Worm (Caenorhabditis elegans) whole organism, L4 larva: ENCODE data around the gene dpy-17.
A peak's percentile ranks its signal among the peaks of the same experiment; 100 is the strongest.

Experiments used
- D1046.2 ChIP-seq: fragments of 200-800 bp; sonication (Bioruptor generic); IDR thresholded peaks from 2 replicates; pipeline ENCODE4 v1.3.6; 2022; ENCODE audit warnings: missing genetic modification characterization, missing compliant biosample characterization
- F26F4.8 ChIP-seq: fragments of 200-800 bp; sonication (Bioruptor generic); conservative IDR thresholded peaks from 2 replicates; pipeline ENCODE4 v1.3.6; 2022; ENCODE audit warnings: missing genetic modification characterization, missing compliant biosample characterization
- F44E2.7 ChIP-seq: fragments of 200-800 bp; sonication (Bioruptor generic); IDR thresholded peaks from 2 replicates; pipeline ENCODE4 v2.1.2; 2022; ENCODE audit warnings: missing genetic modification characterization, missing compliant biosample characterization
- T26A8.4 ChIP-seq: fragments of 200-800 bp; sonication (Bioruptor generic); IDR thresholded peaks from 2 replicates; pipeline ENCODE4 v1.3.6; 2022; ENCODE audit warnings: missing genetic modification characterization, missing compliant biosample characterization
- Y105C5A.15 ChIP-seq: fragments of 200-800 bp; sonication (Bioruptor generic); IDR thresholded peaks from 2 replicates; pipeline ENCODE4 v1.3.6; 2022; ENCODE audit warnings: missing genetic modification characterization, missing compliant biosample characterization
- aha-1 ChIP-seq: fragments of 150-350 bp; peaks from one replicate; lab custom pipeline; 2014; ENCODE audit warnings: missing biosample characterization, missing genetic modification characterization
- ama-1 ChIP-seq: fragments of 150-350 bp; optimal IDR thresholded peaks from 2 replicates; lab custom pipeline; 2014; ENCODE audit warnings: inconsistent platforms, mixed read lengths
- attf-4 ChIP-seq: sonication (generic microtip); optimal IDR thresholded peaks from 3 replicates; lab custom pipeline; 2017; ENCODE audit warnings: missing biosample characterization, missing genetic modification characterization
- ceh-20 ChIP-seq: fragments of 200-800 bp; sonication (Bioruptor generic); IDR thresholded peaks from 2 replicates; pipeline ENCODE4 v1.3.6; 2022; ENCODE audit warnings: missing genetic modification reagents, missing genetic modification characterization, missing compliant biosample characterization
- ceh-28 ChIP-seq: fragments of 150-350 bp; optimal IDR thresholded peaks from 2 replicates; lab custom pipeline; 2014; ENCODE audit warnings: missing biosample characterization, missing genetic modification reagents, missing genetic modification characterization
- ceh-82 ChIP-seq: sonication (generic microtip); optimal IDR thresholded peaks from 2 replicates; lab custom pipeline; 2017; ENCODE audit warnings: missing biosample characterization, missing genetic modification characterization
- cey-2 ChIP-seq: sonication (generic microtip); optimal IDR thresholded peaks from 3 replicates; lab custom pipeline; 2017; ENCODE audit warnings: missing genetic modification characterization, mild to moderate bottlenecking, missing compliant biosample characterization, antibody characterized with exemption, borderline replicate concordance; ENCODE audit not compliant: insufficient read depth
- daf-16 ChIP-seq, 3 experiments: sonication (generic microtip); optimal IDR thresholded peaks; 2 replicates each; lab custom pipeline; 2016 to 2017; ENCODE audit warnings: missing genetic modification characterization in 3 of 3, missing genetic modification reagents in 3 of 3, mild to moderate bottlenecking in 2 of 3, missing compliant biosample characterization in 2 of 3, missing biosample characterization in 1 of 3, moderate library complexity in 1 of 3
- dmd-8 ChIP-seq: fragments of 200-800 bp; sonication (Bioruptor generic); IDR thresholded peaks from 2 replicates; pipeline ENCODE4 v1.3.6; 2022; ENCODE audit warnings: missing genetic modification characterization, missing compliant biosample characterization
- dpl-1 ChIP-seq: fragments of 150-350 bp; optimal IDR thresholded peaks from 2 replicates; lab custom pipeline; 2014; ENCODE audit warnings: missing biosample characterization, missing genetic modification reagents, missing genetic modification characterization
- duxl-1 ChIP-seq: sonication (generic microtip); optimal IDR thresholded peaks from 2 replicates; lab custom pipeline; 2016; ENCODE audit warnings: mild to moderate bottlenecking, missing genetic modification characterization, moderate library complexity, missing compliant biosample characterization; ENCODE audit not compliant: poor library complexity
- hif-1 ChIP-seq, 2 experiments: sonication (generic microtip); optimal IDR thresholded peaks; 2 replicates each; lab custom pipeline; 2016 to 2017; ENCODE audit warnings: missing compliant biosample characterization in 2 of 2, missing genetic modification characterization in 2 of 2, missing genetic modification reagents in 2 of 2, missing genotype in 2 of 2, mild to moderate bottlenecking in 1 of 2
- hlh-30 ChIP-seq: sonication (generic microtip); optimal IDR thresholded peaks from 2 replicates; lab custom pipeline; 2017; ENCODE audit warnings: antibody characterized with exemption, mild to moderate bottlenecking, missing genetic modification characterization, missing compliant biosample characterization; ENCODE audit not compliant: insufficient read depth
- hmg-1.1 ChIP-seq: fragments of 200-800 bp; sonication (Bioruptor generic); IDR thresholded peaks from 2 replicates; pipeline ENCODE4 v1.3.6; 2022; ENCODE audit warnings: missing genetic modification reagents, missing genetic modification characterization, missing compliant biosample characterization
- lim-7 ChIP-seq: fragments of 200-800 bp; sonication (Bioruptor generic); IDR thresholded peaks from 2 replicates; pipeline ENCODE4 v1.3.6; 2022; ENCODE audit warnings: missing genetic modification characterization, missing compliant biosample characterization
- lin-1 ChIP-seq: fragments of 200-800 bp; sonication (Bioruptor generic); IDR thresholded peaks from 2 replicates; pipeline ENCODE4 v1.3.6; 2022; ENCODE audit warnings: missing genetic modification reagents, missing genetic modification characterization, missing compliant biosample characterization
- lin-15B ChIP-seq: fragments of 150-350 bp; sonication (generic microtip); optimal IDR thresholded peaks from 3 replicates; lab custom pipeline; 2014; ENCODE audit warnings: missing biosample characterization, missing genetic modification characterization
- lin-29 ChIP-seq: fragments of 200-800 bp; sonication (Bioruptor generic); IDR thresholded peaks from 2 replicates; pipeline ENCODE4 v1.3.6; 2022; ENCODE audit warnings: missing genetic modification reagents, missing genetic modification characterization, missing compliant biosample characterization
- madf-5 ChIP-seq, 2 experiments: fragments of 200-800 bp; sonication (Bioruptor generic); IDR thresholded peaks; 2 replicates each; pipeline ENCODE4 v1.3.6; 2022; ENCODE audit warnings: missing compliant biosample characterization in 2 of 2, missing genetic modification characterization in 2 of 2
- mdt-29 ChIP-seq: fragments of 200-800 bp; sonication (Bioruptor generic); IDR thresholded peaks from 2 replicates; pipeline ENCODE4 v1.3.6; 2022; ENCODE audit warnings: missing genetic modification reagents, missing genetic modification characterization, missing compliant biosample characterization
- mxl-3 ChIP-seq: fragments of 200-800 bp; sonication (Bioruptor generic); optimal IDR thresholded peaks from 2 replicates; lab custom pipeline; 2018; ENCODE audit warnings: mild to moderate bottlenecking, missing genetic modification characterization, missing compliant biosample characterization
- nhr-237 ChIP-seq: sonication (generic microtip); optimal IDR thresholded peaks from 2 replicates; lab custom pipeline; 2017; ENCODE audit warnings: missing biosample characterization, missing genetic modification characterization
- nhr-41 ChIP-seq: fragments of 200-800 bp; sonication (Bioruptor generic); IDR thresholded peaks from 2 replicates; pipeline ENCODE4 v1.3.6; 2022; ENCODE audit warnings: missing genetic modification reagents, missing genetic modification characterization, missing compliant biosample characterization
- nhr-48 ChIP-seq: sonication (generic microtip); optimal IDR thresholded peaks from 2 replicates; lab custom pipeline; 2016; ENCODE audit warnings: mild to moderate bottlenecking, missing genetic modification characterization, missing compliant biosample characterization
- nhr-77 ChIP-seq: fragments of 150-350 bp; optimal IDR thresholded peaks from 2 replicates; lab custom pipeline; 2014; ENCODE audit warnings: missing biosample characterization, missing genetic modification characterization
- pqm-1 ChIP-seq: sonication (generic microtip); optimal IDR thresholded peaks from 2 replicates; lab custom pipeline; 2017; ENCODE audit warnings: missing biosample characterization, missing genetic modification characterization
- spr-1 ChIP-seq: sonication (generic microtip); optimal IDR thresholded peaks from 2 replicates; lab custom pipeline; 2016; ENCODE audit warnings: mild to moderate bottlenecking, missing genetic modification characterization, missing compliant biosample characterization
- tag-97 ChIP-seq: fragments of 200-800 bp; sonication (Bioruptor generic); IDR thresholded peaks from 2 replicates; pipeline ENCODE4 v1.3.6; 2022; ENCODE audit warnings: missing genetic modification characterization, missing compliant biosample characterization
- unc-130 ChIP-seq: sonication (generic microtip); optimal IDR thresholded peaks from 2 replicates; lab custom pipeline; 2016; ENCODE audit warnings: missing genetic modification reagents, missing genetic modification characterization, missing compliant biosample characterization
- unc-62 ChIP-seq, 3 experiments: fragments of 150-350 bp in 1 of 3; sonication (generic microtip); optimal IDR thresholded peaks in 2 of 3; peaks in 1 of 3; 1 replicate in 1 of 3; 2 replicates in 2 of 3; lab custom pipeline; 2014 to 2017; ENCODE audit warnings: missing biosample characterization in 3 of 3, missing genetic modification characterization in 3 of 3, missing genetic modification reagents in 3 of 3, missing genotype in 1 of 3
- zfp-2 ChIP-seq: sonication (generic microtip); optimal IDR thresholded peaks from 2 replicates; lab custom pipeline; 2016; ENCODE audit warnings: mild to moderate bottlenecking, missing genetic modification characterization, missing compliant biosample characterization
- zip-11 ChIP-seq: fragments of 200-800 bp; sonication (Bioruptor generic); IDR thresholded peaks from 2 replicates; pipeline ENCODE4 v1.3.6; 2022; ENCODE audit warnings: missing genetic modification characterization, missing compliant biosample characterization
- ztf-11 ChIP-seq: fragments of 150-350 bp; optimal IDR thresholded peaks from 2 replicates; lab custom pipeline; 2014; ENCODE audit warnings: missing biosample characterization, missing genetic modification characterization

dpy-17 gene

ce11 chrIII:5096741-5097140 lies 10.4 kb upstream of the dpy-17 start (continued):
- TF ChIP-seq ceh-82 (tag; lab: Kevin White, UChicago) (no peak), tag-97 (no peak), F26F4.8 (GFP tag; lab: Robert Waterston, UW) (no peak), spr-1 (tag; lab: Kevin White, UChicago) (no peak), ztf-11 (tag; lab: Kevin White, UChicago) (no peak), pqm-1 (tag; lab: Kevin White, UChicago) (no peak), cey-2 (tag; lab: Kevin White, UChicago) (no peak), nhr-237 (tag; lab: Kevin White, UChicago) (no peak), lim-7 (no peak), ceh-20 (GFP tag; lab: Robert Waterston, UW) (0 out of 2 replicates have a peak, but pooled peaks have one; percentile 10), zfp-2 (tag; lab: Kevin White, UChicago) (no peak), dmd-8 (no peak), D1046.2 (no peak), unc-130 (GFP tag; lab: Kevin White, UChicago) (no peak), madf-5 (GFP tag; IDR thresholded peaks at IDR 0.05; lab: Robert Waterston, UW) (no peak), attf-4 (no peak), T26A8.4 (no peak), hif-1 (tag; optimal IDR thresholded peaks at IDR 0.05; lab: Kevin White, UChicago) (no peak), nhr-48 (tag; lab: Kevin White, UChicago) (peak; percentile 48), lin-29 (GFP tag; lab: Robert Waterston, UW) (no peak), Y105C5A.15 (GFP tag; lab: Robert Waterston, UW) (no peak), zip-11 (no peak), F44E2.7 (GFP tag; lab: Robert Waterston, UW) (no peak), lin-15B (no peak), hlh-30 (tag; lab: Kevin White, UChicago) (peak; percentile 7), mxl-3 (GFP tag; lab: Kevin White, UChicago) (peak; percentile 85), nhr-77 (tag; lab: Kevin White, UChicago) (no peak), ama-1 (lab: Kevin White, UChicago) (no peak), mdt-29 (GFP tag; lab: Robert Waterston, UW) (no peak), daf-16 (GFP tag; optimal IDR thresholded peaks at IDR 0.05; lab: Kevin White, UChicago) (no peak), daf-16 (tag; optimal IDR thresholded peaks at IDR 0.05; lab: Kevin White, UChicago) (no peak), dpl-1 (GFP tag; lab: Kevin White, UChicago) (no peak), hmg-1.1 (GFP tag; lab: Robert Waterston, UW) (no peak), nhr-41 (GFP tag; lab: Robert Waterston, UW) (no peak), unc-62 (GFP tag; optimal IDR thresholded peaks at IDR 0.05 in 1 of 2; lab: Kevin White, UChicago) (no peak), unc-62 (tag; optimal IDR thresholded peaks at IDR 0.05; lab: Kevin White, UChicago) (no peak)

DNA sequence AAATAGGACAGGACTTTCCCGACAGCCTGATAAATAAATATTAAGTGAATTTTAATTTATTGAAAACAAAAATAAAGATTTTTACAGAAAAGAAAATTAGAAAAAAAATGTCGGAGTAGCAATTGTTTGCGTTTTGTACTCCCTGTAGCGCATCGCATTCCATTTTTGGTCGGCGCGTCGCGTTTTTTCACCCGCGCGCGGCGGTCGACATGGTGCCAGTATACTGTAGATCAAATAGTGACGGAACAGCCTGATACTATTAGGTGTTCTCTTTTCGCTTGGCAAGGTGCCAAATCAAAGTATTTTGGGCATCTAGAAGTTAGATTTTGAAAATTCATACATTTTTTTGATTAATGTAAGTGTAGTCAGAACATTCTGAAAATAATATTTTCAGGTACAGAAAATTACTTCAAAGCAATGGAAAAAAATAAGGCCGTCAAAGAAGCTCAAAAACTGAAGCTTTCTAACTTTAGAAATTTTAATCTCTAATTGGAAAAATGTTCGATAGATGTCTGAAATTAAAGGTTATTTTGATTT lies 8.3 kb upstream of the dpy-17 start:
- TF ChIP-seq ceh-20 (GFP tag; lab: Robert Waterston, UW) (no peak), aha-1 (peak; percentile 92)

DNA sequence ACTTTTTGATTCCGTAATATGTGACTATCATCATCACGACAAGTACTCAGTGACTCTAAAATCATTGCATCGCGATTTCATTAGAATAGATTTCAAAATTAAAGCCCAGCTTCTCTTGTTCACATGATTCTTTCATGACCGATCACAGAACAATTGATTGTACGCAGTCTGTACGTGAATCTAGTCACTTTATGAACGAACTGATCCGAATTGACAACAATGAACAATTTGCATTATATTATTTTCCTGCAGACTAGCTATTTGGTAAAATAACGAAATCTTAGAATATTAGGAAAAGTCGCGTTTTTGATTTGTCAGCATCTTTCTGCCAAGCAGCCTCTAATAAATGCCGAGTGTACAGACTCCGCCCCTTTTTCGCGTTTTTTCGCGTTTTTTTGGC lies 7.6 kb upstream of the dpy-17 start:
- TF ChIP-seq nhr-48 (tag; lab: Kevin White, UChicago) (peak; percentile 26), aha-1 (peak; percentile 5), unc-62 (GFP tag; optimal IDR thresholded peaks at IDR 0.05 in 1 of 2; lab: Kevin White, UChicago) (peak in 1 of 2 experiments; percentile 60), unc-62 (tag; optimal IDR thresholded peaks at IDR 0.05; lab: Kevin White, UChicago) (no peak), lin-1 (GFP tag; lab: Robert Waterston, UW) (no peak), duxl-1 (tag; lab: Kevin White, UChicago) (no peak), cey-2 (tag; lab: Kevin White, UChicago) (no peak), hif-1 (tag; optimal IDR thresholded peaks at IDR 0.05; lab: Kevin White, UChicago) (peak; percentile 17 to 57), ceh-28 (no peak)
